Fruit fly (Drosophila melanogaster): Measurements from ENCODE around the gene Mocs2B.

- TF ChIP-seq usp (GFP tag; optimal IDR thresholded peaks at IDR 0.05) (no peak), EcR (GFP tag; optimal IDR thresholded peaks at IDR 0.05) (no peak)
These were observed 4.4 kb downstream of the Mocs2B start, which contains the start of the genes CG31510 and TTLL5 for dm6 chr3R:25122736-25123211.
